Fruit fly (Drosophila melanogaster) whole organism, embryonic: ENCODE results near the gene CG13928.
A peak's percentile ranks its signal among the peaks of the same experiment; 100 is the strongest.

Experiments
- Atf3 ChIP-seq: fragments of 200-800 bp; sonication (Bioruptor generic); optimal IDR thresholded peaks from 3 replicates; lab custom pipeline; 2016; ENCODE audit warnings: missing biosample characterization, missing genetic modification characterization
- Bdp1 ChIP-seq: fragments of 200-800 bp; sonication (Bioruptor generic); optimal IDR thresholded peaks from 3 replicates; lab custom pipeline; 2016; ENCODE audit warnings: missing biosample characterization, missing genetic modification characterization
- Bteb2 ChIP-seq: fragments of 200-800 bp; sonication (Bioruptor generic); optimal IDR thresholded peaks from 2 replicates; lab custom pipeline; 2016; ENCODE audit warnings: missing biosample characterization, missing genetic modification characterization
- CG10209 ChIP-seq: fragments of 200-800 bp; sonication (Bioruptor generic); optimal IDR thresholded peaks from 3 replicates; lab custom pipeline; 2017; ENCODE audit warnings: missing biosample characterization, mild to moderate bottlenecking, missing genetic modification characterization, missing genetic modification reagents
- CG10321 ChIP-seq: fragments of 200-800 bp; sonication (Bioruptor generic); IDR thresholded peaks from 2 replicates; pipeline ENCODE4 v1.3.6; 2022; ENCODE audit warnings: missing biosample characterization, missing genetic modification characterization
- CG10543 ChIP-seq: fragments of 200-800 bp; sonication (Bioruptor generic); optimal IDR thresholded peaks from 3 replicates; lab custom pipeline; 2017; ENCODE audit warnings: missing biosample characterization, mild to moderate bottlenecking, missing genetic modification characterization, moderate library complexity
- CG10979 ChIP-seq: fragments of 200-800 bp; sonication (Bioruptor generic); optimal IDR thresholded peaks from 2 replicates; lab custom pipeline; 2018; ENCODE audit warnings: missing biosample characterization, mild to moderate bottlenecking, missing genetic modification characterization, moderate library complexity
- CG12155 ChIP-seq: fragments of 200-800 bp; sonication (Bioruptor generic); optimal IDR thresholded peaks from 3 replicates; lab custom pipeline; 2016; ENCODE audit warnings: missing biosample characterization, missing genetic modification characterization
- CG1233 ChIP-seq: fragments of 200-800 bp; sonication (Bioruptor generic); optimal IDR thresholded peaks from 4 replicates; lab custom pipeline; 2018; ENCODE audit warnings: missing biosample characterization, mild to moderate bottlenecking, missing genetic modification characterization
- CG13894 ChIP-seq: fragments of 200-800 bp; sonication (Bioruptor generic); optimal IDR thresholded peaks from 3 replicates; lab custom pipeline; 2018; ENCODE audit warnings: missing biosample characterization, mild to moderate bottlenecking, missing genetic modification characterization, moderate library complexity
- CG14965 ChIP-seq: fragments of 200-800 bp; sonication (Bioruptor generic); optimal IDR thresholded peaks from 2 replicates; lab custom pipeline; 2016; ENCODE audit warnings: missing biosample characterization, missing genetic modification characterization, borderline replicate concordance
- CG15696 ChIP-seq: fragments of 200-800 bp; sonication (Bioruptor generic); optimal IDR thresholded peaks from 2 replicates; lab custom pipeline; 2019; ENCODE audit warnings: missing biosample characterization, mild to moderate bottlenecking, missing genetic modification characterization, moderate library complexity
- CG16813 ChIP-seq: fragments of 200-800 bp; sonication (Bioruptor generic); IDR thresholded peaks from 3 replicates; pipeline ENCODE4 v1.3.6; 2022; ENCODE audit warnings: missing biosample characterization, missing genetic modification characterization; ENCODE audit not compliant: partially characterized antibody
- CG17385 ChIP-seq: fragments of 200-800 bp; sonication (Bioruptor generic); optimal IDR thresholded peaks from 3 replicates; lab custom pipeline; 2018; ENCODE audit warnings: missing biosample characterization, mild to moderate bottlenecking, missing genetic modification characterization
- CG17612 ChIP-seq: fragments of 200-800 bp; sonication (Bioruptor generic); IDR thresholded peaks from 2 replicates; pipeline ENCODE4 v1.3.6; 2022; ENCODE audit warnings: missing biosample characterization, missing genetic modification characterization
- CG1792 ChIP-seq: fragments of 200-800 bp; sonication (Bioruptor generic); optimal IDR thresholded peaks from 2 replicates; lab custom pipeline; 2016; ENCODE audit warnings: missing biosample characterization, missing genetic modification characterization
- CG31365 ChIP-seq: fragments of 200-800 bp; sonication (Bioruptor generic); optimal IDR thresholded peaks from 2 replicates; lab custom pipeline; 2018; ENCODE audit warnings: missing biosample characterization, mild to moderate bottlenecking, missing genetic modification characterization
- CG4282 ChIP-seq: fragments of 200-800 bp; sonication (Bioruptor generic); optimal IDR thresholded peaks from 2 replicates; lab custom pipeline; 2016; ENCODE audit warnings: missing biosample characterization, missing genetic modification characterization
- CG8478 ChIP-seq: fragments of >200 bp; optimal IDR thresholded peaks from 2 replicates; lab custom pipeline; 2018
- CG8944 ChIP-seq: fragments of 200-800 bp; sonication (Bioruptor generic); optimal IDR thresholded peaks from 3 replicates; lab custom pipeline; 2016; ENCODE audit warnings: missing biosample characterization, missing genetic modification characterization
- CG9215 ChIP-seq: fragments of 200-800 bp; sonication (Bioruptor generic); IDR thresholded peaks from 2 replicates; pipeline ENCODE4 v1.3.6; 2022; ENCODE audit warnings: missing biosample characterization, missing genetic modification characterization
- Chrac-16 ChIP-seq: fragments of 200-800 bp; sonication (Bioruptor generic); optimal IDR thresholded peaks from 3 replicates; lab custom pipeline; 2016; ENCODE audit warnings: missing biosample characterization, missing genetic modification characterization
- Dll ChIP-seq: fragments of 200-800 bp; sonication (Bioruptor generic); IDR thresholded peaks from 4 replicates; pipeline ENCODE4 v1.3.6; 2022; ENCODE audit warnings: missing biosample characterization, missing genetic modification characterization; ENCODE audit not compliant: partially characterized antibody
- Lhr ChIP-seq: fragments of 200-800 bp; sonication (Bioruptor generic); optimal IDR thresholded peaks from 3 replicates; lab custom pipeline; 2017; ENCODE audit warnings: mild to moderate bottlenecking, missing biosample characterization, missing genetic modification reagents, missing genetic modification characterization
- NFAT ChIP-seq: fragments of 200-800 bp; sonication (Bioruptor generic); IDR thresholded peaks from 2 replicates; pipeline ENCODE4 v1.3.6; 2022; ENCODE audit warnings: missing biosample characterization, missing genetic modification characterization
- Pdp1 ChIP-seq, 2 experiments: fragments of 200-800 bp; sonication (Bioruptor generic); optimal IDR thresholded peaks; 3 replicates each; lab custom pipeline; 2016; ENCODE audit warnings: missing biosample characterization in 2 of 2, missing genetic modification characterization in 2 of 2, mild to moderate bottlenecking in 1 of 2, moderate library complexity in 1 of 2
- Scr ChIP-seq: fragments of 200-800 bp; sonication (Bioruptor generic); IDR thresholded peaks from 2 replicates; pipeline ENCODE4 v1.3.6; 2022; ENCODE audit warnings: missing biosample characterization, missing genetic modification characterization; ENCODE audit not compliant: partially characterized antibody
- Xbp1 ChIP-seq: fragments of 200-800 bp; sonication (Bioruptor generic); optimal IDR thresholded peaks from 3 replicates; lab custom pipeline; 2016; ENCODE audit warnings: missing biosample characterization, mild to moderate bottlenecking, missing genetic modification characterization
- YL-1 ChIP-seq: fragments of 200-800 bp; sonication (Bioruptor generic); optimal IDR thresholded peaks from 3 replicates; lab custom pipeline; 2017; ENCODE audit warnings: missing biosample characterization, mild to moderate bottlenecking, missing genetic modification characterization
- al ChIP-seq: fragments of 200-800 bp; sonication (Bioruptor generic); IDR thresholded peaks from 2 replicates; pipeline ENCODE4 v1.3.6; 2022; ENCODE audit warnings: missing biosample characterization, missing genetic modification characterization
- amos ChIP-seq: fragments of 200-800 bp; sonication (Bioruptor generic); IDR thresholded peaks from 2 replicates; pipeline ENCODE4 v1.3.6; 2022; ENCODE audit warnings: missing biosample characterization, missing genetic modification characterization; ENCODE audit not compliant: partially characterized antibody
- ash1 ChIP-seq: fragments of 200-800 bp; sonication (Bioruptor generic); optimal IDR thresholded peaks from 2 replicates; lab custom pipeline; 2018; ENCODE audit warnings: missing biosample characterization, mild to moderate bottlenecking, missing genetic modification characterization
- dan ChIP-seq: fragments of 200-800 bp; sonication (Bioruptor generic); IDR thresholded peaks from 2 replicates; pipeline ENCODE4 v1.3.6; 2022; ENCODE audit warnings: missing biosample characterization, missing genetic modification characterization
- dmrt11E ChIP-seq: fragments of 200-800 bp; sonication (Bioruptor generic); optimal IDR thresholded peaks from 3 replicates; lab custom pipeline; 2018; ENCODE audit warnings: missing biosample characterization, mild to moderate bottlenecking, missing genetic modification characterization, moderate library complexity
- eyg ChIP-seq: fragments of 200-800 bp; sonication (Bioruptor generic); optimal IDR thresholded peaks from 3 replicates; lab custom pipeline; 2016; ENCODE audit warnings: missing biosample characterization, missing genetic modification characterization
- gem ChIP-seq: fragments of 200-800 bp; sonication (Bioruptor generic); optimal IDR thresholded peaks from 2 replicates; lab custom pipeline; 2019; ENCODE audit warnings: missing biosample characterization, mild to moderate bottlenecking, missing genetic modification characterization, moderate library complexity
- h ChIP-seq: fragments of >200 bp; optimal IDR thresholded peaks from 2 replicates; lab custom pipeline; 2017
- jigr1 ChIP-seq: fragments of 200-800 bp; sonication (Bioruptor generic); IDR thresholded peaks from 3 replicates; pipeline ENCODE4 v1.3.6; 2022; ENCODE audit warnings: missing biosample characterization, missing genetic modification characterization
- kni ChIP-seq: fragments of 200-800 bp; sonication (Bioruptor generic); optimal IDR thresholded peaks from 3 replicates; lab custom pipeline; 2017; ENCODE audit warnings: mild to moderate bottlenecking, missing biosample characterization, missing genetic modification reagents, missing genetic modification characterization
- lab ChIP-seq: fragments of 200-800 bp; sonication (Bioruptor generic); optimal IDR thresholded peaks from 3 replicates; lab custom pipeline; 2017; ENCODE audit warnings: missing biosample characterization, missing genetic modification characterization, mild to moderate bottlenecking, moderate library complexity, missing genetic modification reagents
- lola ChIP-seq, 3 experiments: fragments of >200 bp in 2 of 3; fragments of 200-800 bp in 1 of 3; sonication (Bioruptor generic) in 1 of 3; optimal IDR thresholded peaks; 2 replicates each; lab custom pipeline; 2017 to 2019; ENCODE audit warnings: missing biosample characterization in 3 of 3, missing genetic modification characterization in 3 of 3, mild to moderate bottlenecking in 1 of 3, moderate library complexity in 1 of 3
- nmo ChIP-seq: fragments of 200-800 bp; sonication (Bioruptor generic); optimal IDR thresholded peaks from 2 replicates; lab custom pipeline; 2018; ENCODE audit warnings: missing biosample characterization, mild to moderate bottlenecking, missing genetic modification characterization, moderate library complexity
- nom ChIP-seq: fragments of 200-800 bp; sonication (Bioruptor generic); optimal IDR thresholded peaks from 2 replicates; lab custom pipeline; 2017; ENCODE audit warnings: missing biosample characterization, missing genetic modification characterization, mild to moderate bottlenecking, moderate library complexity, missing genetic modification reagents
- ranshi ChIP-seq: fragments of 200-800 bp; sonication (Bioruptor generic); IDR thresholded peaks from 2 replicates; pipeline ENCODE4 v1.3.6; 2022; ENCODE audit warnings: missing biosample characterization, missing genetic modification characterization
- ro ChIP-seq: fragments of 200-800 bp; sonication (Bioruptor generic); IDR thresholded peaks from 2 replicates; pipeline ENCODE4 v1.3.6; 2022; ENCODE audit warnings: missing biosample characterization, missing genetic modification characterization
- schlank ChIP-seq: fragments of 200-800 bp; sonication (Bioruptor generic); optimal IDR thresholded peaks from 2 replicates; lab custom pipeline; 2018; ENCODE audit warnings: missing biosample characterization, mild to moderate bottlenecking, missing genetic modification characterization
- sisA ChIP-seq: fragments of 200-800 bp; sonication (Bioruptor generic); IDR thresholded peaks from 2 replicates; pipeline ENCODE4 v1.3.6; 2022; ENCODE audit warnings: missing biosample characterization, missing genetic modification characterization
- tup ChIP-seq: fragments of 200-800 bp; sonication (Bioruptor generic); optimal IDR thresholded peaks from 2 replicates; lab custom pipeline; 2016; ENCODE audit warnings: missing biosample characterization, mild to moderate bottlenecking, missing genetic modification characterization, moderate library complexity
- zen ChIP-seq: fragments of 200-800 bp; sonication (Bioruptor generic); optimal IDR thresholded peaks from 3 replicates; lab custom pipeline; 2018; ENCODE audit warnings: missing biosample characterization, mild to moderate bottlenecking, missing genetic modification characterization, moderate library complexity

Gene CG13928

dm6 chr3L:1586266-1587054 lies 41.7 kb downstream of the CG13928 start (continued):
- no peak for TF ChIP-seq CG1792
- no peak for TF ChIP-seq Xbp1 (GFP tag; lab: Kevin White, UChicago)
- no peak for TF ChIP-seq CG17612 (GFP tag; lab: Robert Waterston, UW)
- no peak for TF ChIP-seq CG16813
- TF ChIP-seq tup (GFP tag; lab: Kevin White, UChicago): no peak
- TF ChIP-seq gem: no peak
- peak; percentile 54 for TF ChIP-seq CG13894 (tag; lab: Kevin White, UChicago)
- no peak for TF ChIP-seq zen (tag; lab: Kevin White, UChicago)
- TF ChIP-seq ro: no peak
- no peak for TF ChIP-seq lola (GFP tag; optimal IDR thresholded peaks at IDR 0.05; lab: Kevin White, UChicago)
- TF ChIP-seq lab: peak; percentile 38
- no peak for TF ChIP-seq CG9215 (GFP tag; lab: Robert Waterston, UW)
- peak; percentile 49 for TF ChIP-seq kni
- TF ChIP-seq NFAT: 0 out of 2 replicates have a peak, but pooled peaks have one; percentile 19
- TF ChIP-seq sisA: no peak
- no peak for TF ChIP-seq CG8478
- TF ChIP-seq al (GFP tag; lab: Robert Waterston, UW): no peak
- no peak for TF ChIP-seq CG10979 (tag; lab: Kevin White, UChicago)
- peak; percentile 65 for TF ChIP-seq CG31365 (tag; lab: Kevin White, UChicago)
- no peak for TF ChIP-seq CG15696 (tag; lab: Kevin White, UChicago)
- TF ChIP-seq ash1 (GFP tag; lab: Kevin White, UChicago): no peak
- no peak for TF ChIP-seq schlank (tag; lab: Kevin White, UChicago)
- TF ChIP-seq Bdp1: no peak
- no peak for TF ChIP-seq CG12155 (GFP tag; lab: Kevin White, UChicago)
- TF ChIP-seq Dll (GFP tag; lab: Robert Waterston, UW): peak; percentile 70; the same call in 3 of the 4 replicates
- TF ChIP-seq CG10543 (GFP tag; lab: Kevin White, UChicago): peak; percentile 5
- TF ChIP-seq Lhr (GFP tag; lab: Kevin White, UChicago): no peak
- no peak for TF ChIP-seq YL-1 (GFP tag; lab: Kevin White, UChicago)
- TF ChIP-seq Chrac-16: no peak
- TF ChIP-seq CG10209 (GFP tag; lab: Kevin White, UChicago): no peak
- TF ChIP-seq nmo (GFP tag; lab: Kevin White, UChicago): no peak
- TF ChIP-seq ranshi (GFP tag; lab: Robert Waterston, UW): peak; percentile 8; the same call in 1 of the 2 replicates
- TF ChIP-seq eyg (GFP tag; lab: Kevin White, UChicago): no peak
- no peak for TF ChIP-seq CG1233 (GFP tag; lab: Kevin White, UChicago)
- TF ChIP-seq CG14965 (GFP tag; lab: Kevin White, UChicago): no peak
- TF ChIP-seq Pdp1 (GFP tag; optimal IDR thresholded peaks at IDR 0.05; lab: Kevin White, UChicago): peak in 1 of 2 experiments; percentile 78
- no peak for TF ChIP-seq dan
- no peak for TF ChIP-seq Bteb2 (GFP tag; lab: Kevin White, UChicago)
- peak; percentile 54 for TF ChIP-seq Scr (GFP tag; lab: Robert Waterston, UW)
- no peak for TF ChIP-seq CG17385 (GFP tag; lab: Kevin White, UChicago)
- no peak for TF ChIP-seq jigr1 (GFP tag; lab: Robert Waterston, UW)
- TF ChIP-seq h (lab: Kevin White, UChicago): no peak
- TF ChIP-seq Atf3 (GFP tag; lab: Kevin White, UChicago): no peak
- no peak for TF ChIP-seq CG4282 (GFP tag; lab: Kevin White, UChicago)
- TF ChIP-seq dmrt11E (tag; lab: Kevin White, UChicago): no peak
- TF ChIP-seq CG10321 (GFP tag; lab: Robert Waterston, UW): no peak
- TF ChIP-seq nom: peak; percentile 75
- no peak for TF ChIP-seq CG8944 (GFP tag; lab: Kevin White, UChicago)
- TF ChIP-seq amos (GFP tag; lab: Robert Waterston, UW): peak; percentile 50; the same call in 1 of the 2 replicates
